Worm (Caenorhabditis elegans) whole organism, early embryonic: ENCODE results near the gene F48G7.4.

ENCODE experiments used
- B0310.2 ChIP-seq: sonication (generic microtip); optimal IDR thresholded peaks from 2 replicates; lab custom pipeline; 2016; ENCODE audit warnings: mild to moderate bottlenecking, missing genetic modification characterization, missing compliant biosample characterization
- F13C5.2 ChIP-seq: sonication (generic microtip); optimal IDR thresholded peaks from 2 replicates; lab custom pipeline; 2017; ENCODE audit warnings: mild to moderate bottlenecking, missing genetic modification characterization, inconsistent platforms, missing compliant biosample characterization
- aly-1 ChIP-seq: sonication (generic microtip); optimal IDR thresholded peaks from 2 replicates; lab custom pipeline; 2016; ENCODE audit warnings: missing genetic modification characterization, missing compliant biosample characterization
- ama-1 ChIP-seq: fragments of 150-350 bp; optimal IDR thresholded peaks from 2 replicates; lab custom pipeline; 2014
- ceh-13 ChIP-seq: fragments of 200-800 bp; sonication (Bioruptor generic); optimal IDR thresholded peaks from 2 replicates; lab custom pipeline; 2018; ENCODE audit warnings: mild to moderate bottlenecking, missing genetic modification characterization, missing compliant biosample characterization
- ceh-36 ChIP-seq: sonication (generic microtip); optimal IDR thresholded peaks from 2 replicates; lab custom pipeline; 2016; ENCODE audit warnings: missing genetic modification characterization, inconsistent platforms, missing compliant biosample characterization
- ets-7 ChIP-seq: sonication (generic microtip); optimal IDR thresholded peaks from 2 replicates; lab custom pipeline; 2016; ENCODE audit warnings: missing genotype, missing genetic modification characterization, missing compliant biosample characterization
- flt-1 ChIP-seq: fragments of 200-800 bp; sonication (Bioruptor generic); IDR thresholded peaks from 2 replicates; pipeline ENCODE4 v1.3.6; 2022; ENCODE audit warnings: missing genetic modification characterization, missing compliant biosample characterization
- hmbx-1 ChIP-seq: sonication (generic microtip); optimal IDR thresholded peaks from 2 replicates; lab custom pipeline; 2016; ENCODE audit warnings: mild to moderate bottlenecking, missing genetic modification characterization, missing compliant biosample characterization
- hmg-4 ChIP-seq: fragments of 200-800 bp; sonication (Bioruptor generic); optimal IDR thresholded peaks from 2 replicates; lab custom pipeline; 2018; ENCODE audit warnings: mild to moderate bottlenecking, missing genetic modification characterization, missing compliant biosample characterization
- hnd-1 ChIP-seq: sonication (generic microtip); optimal IDR thresholded peaks from 2 replicates; lab custom pipeline; 2016; ENCODE audit warnings: missing genetic modification characterization, missing compliant biosample characterization
- pes-1 ChIP-seq: fragments of 200-800 bp; sonication (Bioruptor generic); IDR thresholded peaks from 2 replicates; pipeline ENCODE4 v1.3.6; 2022; ENCODE audit warnings: missing genetic modification reagents, missing genetic modification characterization, missing compliant biosample characterization
- scrt-1 ChIP-seq: fragments of 200-800 bp; sonication (Bioruptor generic); IDR thresholded peaks from 2 replicates; pipeline ENCODE4 v1.3.6; 2022; ENCODE audit warnings: missing genetic modification characterization, missing compliant biosample characterization
- sea-1 ChIP-seq: fragments of 200-800 bp; sonication (Bioruptor generic); conservative IDR thresholded peaks from 2 replicates; pipeline ENCODE4 v1.3.6; 2022; ENCODE audit warnings: missing genetic modification characterization, missing compliant biosample characterization
- tbx-11 ChIP-seq: fragments of 200-800 bp; sonication (Bioruptor generic); IDR thresholded peaks from 2 replicates; pipeline ENCODE4 v1.3.6; 2022; ENCODE audit warnings: missing genetic modification characterization, missing compliant biosample characterization
- tbx-37 ChIP-seq: fragments of 200-800 bp; sonication (Bioruptor generic); conservative IDR thresholded peaks from 2 replicates; pipeline ENCODE4 v1.3.6; 2022; ENCODE audit warnings: missing genetic modification reagents, missing genetic modification characterization, missing compliant biosample characterization
- tra-4 ChIP-seq: sonication (generic microtip); optimal IDR thresholded peaks from 2 replicates; lab custom pipeline; 2017; ENCODE audit warnings: missing genetic modification characterization, missing compliant biosample characterization

F48G7.4 gene

DNA sequence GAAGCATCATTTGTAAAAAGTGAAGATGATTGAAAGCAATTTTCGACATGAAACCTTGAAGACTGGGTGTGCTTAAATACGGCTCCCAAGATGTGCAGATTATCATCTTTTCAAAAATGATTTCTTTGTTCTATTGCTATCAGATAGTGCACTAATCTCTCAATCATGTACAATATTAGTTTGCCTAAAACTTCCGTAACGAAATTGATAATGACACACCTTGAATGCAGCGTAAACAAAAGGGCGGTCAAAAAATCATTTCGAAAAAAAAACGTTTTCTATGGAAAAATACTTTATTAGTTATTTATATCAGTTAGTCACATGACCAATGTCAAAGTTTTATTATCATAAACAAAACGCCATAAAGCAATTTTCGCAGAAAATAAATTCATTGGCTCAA is 3.6 kb downstream of the F48G7.4 start, which contains the start of gene F48G7.5:
F48G7.5 (minus strand) TSS at position 34 of the 400 bp plus-strand sequence.
- TF ChIP-seq F13C5.2 (tag; lab: Kevin White, UChicago), result no peak
- no peak for TF ChIP-seq ama-1 (lab: Kevin White, UChicago)
- no peak for TF ChIP-seq pes-1 (GFP tag; lab: Robert Waterston, UW)
- TF ChIP-seq aly-1 (tag; lab: Kevin White, UChicago), result no peak
- no peak for TF ChIP-seq ets-7
- no peak for TF ChIP-seq ceh-13 (GFP tag; lab: Kevin White, UChicago)

DNA sequence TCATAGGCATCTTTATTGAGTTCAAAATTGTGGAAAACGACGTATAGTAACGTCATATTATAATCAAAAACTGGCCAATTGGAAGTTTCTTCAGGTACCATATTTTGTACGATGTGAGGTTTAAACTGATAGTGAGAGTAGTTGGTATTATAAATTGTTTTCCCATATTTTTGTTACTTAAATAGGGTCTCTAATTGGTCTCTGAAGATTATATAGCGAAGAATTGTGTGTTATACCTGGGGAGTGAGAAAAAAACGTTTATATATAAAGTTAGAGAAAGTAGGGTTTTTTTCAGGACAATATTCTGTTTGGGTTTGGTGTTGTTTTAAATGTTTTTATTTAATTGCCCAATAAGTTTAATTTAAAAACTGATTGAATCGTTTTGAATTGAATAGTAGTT is 5.7 kb downstream of the F48G7.4 start, which contains the start of gene srt-17:
srt-17 (minus strand) TSS at position 101 of the 400 bp plus-strand sequence.
- TF ChIP-seq hmbx-1 (tag; lab: Kevin White, UChicago) (no peak), hnd-1 (tag; lab: Kevin White, UChicago) (no peak), aly-1 (tag; lab: Kevin White, UChicago) (no peak)

DNA sequence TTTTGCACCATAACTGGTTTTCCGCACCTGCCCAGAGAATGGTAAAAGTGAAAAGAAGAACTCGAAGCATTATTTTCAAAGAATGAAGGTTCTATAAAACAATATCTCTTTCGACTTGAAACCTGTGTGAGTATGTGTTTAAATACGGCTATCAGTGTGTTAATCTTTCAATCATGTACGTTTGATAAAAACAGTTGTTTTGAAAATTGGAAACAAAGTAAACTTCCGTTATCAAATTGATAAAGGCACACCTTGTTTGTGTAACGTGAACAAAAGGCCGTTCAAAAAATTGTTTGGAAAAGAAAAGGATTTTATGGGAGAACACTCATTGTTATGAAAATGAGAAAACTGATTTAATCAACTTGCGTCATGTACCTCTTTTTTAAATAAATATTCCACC is 7.1 kb downstream of the F48G7.4 start, which contains the start of gene F48G7.7:
F48G7.7 (minus strand) TSS at position 101 of the 400 bp plus-strand sequence.
- TF ChIP-seq flt-1 (GFP tag; lab: Robert Waterston, UW), result no peak
- TF ChIP-seq tra-4 (tag; lab: Kevin White, UChicago), result no peak
- TF ChIP-seq ama-1 (lab: Kevin White, UChicago), result no peak
- TF ChIP-seq pes-1 (GFP tag; lab: Robert Waterston, UW), result no peak
- TF ChIP-seq ceh-36 (tag; lab: Kevin White, UChicago), result no peak
- TF ChIP-seq aly-1 (tag; lab: Kevin White, UChicago), result no peak
- no peak for TF ChIP-seq tbx-37
- no peak for TF ChIP-seq B0310.2 (tag; lab: Kevin White, UChicago)
- TF ChIP-seq hmbx-1 (tag; lab: Kevin White, UChicago), result no peak
- no peak for TF ChIP-seq sea-1 (GFP tag; lab: Robert Waterston, UW)
- TF ChIP-seq ets-7, result no peak
- TF ChIP-seq ceh-13 (GFP tag; lab: Kevin White, UChicago), result no peak
- TF ChIP-seq hnd-1 (tag; lab: Kevin White, UChicago), result no peak
- TF ChIP-seq tbx-11, result no peak

DNA sequence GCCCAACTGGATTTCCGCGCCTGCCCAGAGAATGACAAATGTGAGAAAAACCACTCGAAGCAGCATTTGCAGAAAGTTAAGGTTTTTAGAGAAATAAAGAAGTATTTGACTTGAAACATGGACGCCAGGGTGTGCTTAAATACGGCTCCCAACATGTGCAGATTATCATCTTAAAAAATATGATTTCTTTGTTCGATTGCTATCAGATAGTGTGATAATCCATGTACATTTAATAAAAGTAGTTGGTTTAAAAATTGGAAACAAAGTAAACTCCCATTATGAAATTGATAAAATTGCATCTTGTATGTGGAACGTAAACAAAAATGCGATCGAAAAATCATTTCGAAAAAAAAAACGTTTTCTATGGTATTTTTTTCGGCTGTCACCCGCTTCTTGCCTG is 8.3 kb downstream of the F48G7.4 start, which contains the start of gene F48G7.8:
F48G7.8 (minus strand) TSS at position 101 of the 400 bp plus-strand sequence.
- no peak for TF ChIP-seq tra-4 (tag; lab: Kevin White, UChicago)
- TF ChIP-seq pes-1 (GFP tag; lab: Robert Waterston, UW), result no peak
- no peak for TF ChIP-seq hmbx-1 (tag; lab: Kevin White, UChicago)
- TF ChIP-seq scrt-1 (GFP tag; lab: Robert Waterston, UW), result no peak
- no peak for TF ChIP-seq hnd-1 (tag; lab: Kevin White, UChicago)
- no peak for TF ChIP-seq ama-1 (lab: Kevin White, UChicago)
- TF ChIP-seq tbx-37, result no peak
- no peak for TF ChIP-seq ceh-36 (tag; lab: Kevin White, UChicago)
- no peak for TF ChIP-seq ets-7
- no peak for TF ChIP-seq aly-1 (tag; lab: Kevin White, UChicago)
- no peak for TF ChIP-seq sea-1 (GFP tag; lab: Robert Waterston, UW)
- no peak for TF ChIP-seq B0310.2 (tag; lab: Kevin White, UChicago)
- no peak for TF ChIP-seq ceh-13 (GFP tag; lab: Kevin White, UChicago)
- TF ChIP-seq F13C5.2 (tag; lab: Kevin White, UChicago), result no peak
- TF ChIP-seq flt-1 (GFP tag; lab: Robert Waterston, UW), result no peak
- no peak for TF ChIP-seq hmg-4 (GFP tag; lab: Kevin White, UChicago)

DNA sequence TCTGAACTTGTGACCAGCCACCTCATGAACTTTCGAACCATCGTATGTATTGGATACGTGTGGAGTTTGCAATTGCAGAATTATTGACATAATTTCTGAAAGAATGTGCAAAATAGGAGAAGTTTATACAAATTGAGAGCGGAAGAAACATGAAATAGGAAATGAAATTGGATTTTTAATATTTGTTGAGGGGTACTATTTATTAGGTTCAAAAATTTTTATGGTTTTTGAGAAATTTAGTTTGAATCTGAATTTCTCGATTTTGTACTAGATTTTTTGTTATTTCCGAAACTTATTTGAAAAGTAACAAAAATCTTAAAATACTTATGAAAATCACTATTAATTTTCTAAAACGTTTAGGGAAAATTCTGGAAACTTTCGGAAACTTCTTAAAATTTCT is 9.3 kb downstream of the F48G7.4 start, which contains the start of gene F48G7.9:
F48G7.9 (minus strand) TSS at position 101 of the 400 bp plus-strand sequence.
- no peak for TF ChIP-seq ceh-36 (tag; lab: Kevin White, UChicago)
- no peak for TF ChIP-seq tbx-11
- no peak for TF ChIP-seq ama-1 (lab: Kevin White, UChicago)
- no peak for TF ChIP-seq ceh-13 (GFP tag; lab: Kevin White, UChicago)
- TF ChIP-seq hmbx-1 (tag; lab: Kevin White, UChicago), result no peak
- TF ChIP-seq ets-7, result no peak
- TF ChIP-seq scrt-1 (GFP tag; lab: Robert Waterston, UW), result no peak
- TF ChIP-seq hnd-1 (tag; lab: Kevin White, UChicago), result no peak
- no peak for TF ChIP-seq F13C5.2 (tag; lab: Kevin White, UChicago)
- no peak for TF ChIP-seq B0310.2 (tag; lab: Kevin White, UChicago)
- no peak for TF ChIP-seq pes-1 (GFP tag; lab: Robert Waterston, UW)
- TF ChIP-seq sea-1 (GFP tag; lab: Robert Waterston, UW), result no peak
- TF ChIP-seq flt-1 (GFP tag; lab: Robert Waterston, UW), result no peak
- TF ChIP-seq aly-1 (tag; lab: Kevin White, UChicago), result no peak
- TF ChIP-seq hmg-4 (GFP tag; lab: Kevin White, UChicago), result no peak

DNA sequence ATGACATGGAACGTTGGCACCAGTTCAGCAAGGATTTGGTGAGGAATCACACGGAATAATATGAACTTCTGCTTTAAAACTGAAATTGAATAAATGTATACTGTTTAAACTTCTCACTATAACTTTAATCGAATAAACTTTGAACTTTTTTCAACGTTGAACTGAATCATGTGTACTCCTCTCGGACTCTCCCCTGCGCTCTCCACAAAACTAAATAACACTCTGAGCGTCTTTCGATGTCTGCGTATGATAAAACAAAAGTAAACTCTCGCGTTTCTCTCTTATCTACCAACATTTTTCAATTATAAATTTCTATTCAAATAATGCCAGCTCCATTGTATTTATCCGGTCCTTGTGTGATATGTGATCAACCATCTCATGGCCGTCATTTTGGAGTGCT is 12.6 kb downstream of the F48G7.4 start:
- no peak for TF ChIP-seq B0310.2 (tag; lab: Kevin White, UChicago)

DNA sequence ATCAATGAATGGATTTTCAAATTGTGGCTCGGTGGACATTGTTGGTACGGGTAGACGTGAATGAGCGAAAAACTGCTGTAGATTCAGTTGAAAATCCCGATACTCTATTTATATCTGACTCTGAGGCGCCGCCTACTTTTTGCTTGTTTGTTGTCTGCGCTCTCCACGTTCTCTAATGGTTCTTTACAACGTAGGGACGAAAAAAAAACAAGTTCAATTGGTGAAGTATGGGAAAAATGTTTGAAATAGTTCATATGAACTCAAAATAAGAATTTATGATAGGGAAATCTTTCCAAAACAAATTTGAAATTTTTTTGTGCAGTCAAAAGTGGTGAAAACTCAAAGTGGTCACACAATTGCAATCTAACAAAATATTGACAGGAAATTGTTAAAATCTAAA is 15.6 kb downstream of the F48G7.4 start, which contains the start of gene F48G7.10:
F48G7.10 (minus strand) TSS at position 101 of the 400 bp plus-strand sequence.
- TF ChIP-seq flt-1 (GFP tag; lab: Robert Waterston, UW), result no peak
- TF ChIP-seq ama-1 (lab: Kevin White, UChicago), result no peak
- TF ChIP-seq scrt-1 (GFP tag; lab: Robert Waterston, UW), result no peak

DNA sequence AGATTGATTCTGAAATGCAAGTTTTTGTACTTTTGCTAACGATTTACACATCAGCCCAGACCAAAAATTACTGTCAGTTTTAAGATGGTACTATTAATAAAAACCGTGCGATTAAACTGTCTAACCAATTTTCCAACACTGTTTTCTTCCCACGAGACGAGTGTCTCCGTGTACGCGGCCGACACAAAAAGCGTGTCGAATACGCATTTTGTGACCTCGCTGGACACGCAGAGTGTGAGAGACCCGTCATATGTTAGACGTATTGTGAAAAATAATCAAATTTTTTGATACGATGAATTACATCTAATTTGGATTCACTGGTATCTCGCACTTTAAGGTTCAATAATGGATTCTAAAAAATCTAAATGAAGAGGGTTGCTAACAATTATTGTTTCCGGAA is 16.4 kb downstream of the F48G7.4 start:
- TF ChIP-seq tbx-37 (no peak), aly-1 (tag; lab: Kevin White, UChicago) (no peak), ets-7 (no peak), B0310.2 (tag; lab: Kevin White, UChicago) (no peak), tra-4 (tag; lab: Kevin White, UChicago) (no peak), ceh-36 (tag; lab: Kevin White, UChicago) (no peak), sea-1 (GFP tag; lab: Robert Waterston, UW) (no peak), scrt-1 (GFP tag; lab: Robert Waterston, UW) (no peak), ceh-13 (GFP tag; lab: Kevin White, UChicago) (no peak), hmbx-1 (tag; lab: Kevin White, UChicago) (no peak), F13C5.2 (tag; lab: Kevin White, UChicago) (no peak), ama-1 (lab: Kevin White, UChicago) (no peak), pes-1 (GFP tag; lab: Robert Waterston, UW) (no peak), tbx-11 (no peak), flt-1 (GFP tag; lab: Robert Waterston, UW) (no peak), hmg-4 (GFP tag; lab: Kevin White, UChicago) (no peak), hnd-1 (tag; lab: Kevin White, UChicago) (no peak)
